Worm (Caenorhabditis elegans): Measurements from ENCODE around the gene ptp-1.

- no peak for TF ChIP-seq ztf-29 (GFP tag; IDR thresholded peaks at IDR 0.05)
- TF ChIP-seq med-1 (GFP tag; optimal IDR thresholded peaks at IDR 0.05; ENCODE audit: insufficient read depth) = no peak
- TF ChIP-seq flt-1 (GFP tag; IDR thresholded peaks at IDR 0.05) = no peak
- no peak for TF ChIP-seq cog-1 (tag; optimal IDR thresholded peaks at IDR 0.05)
- no peak for TF ChIP-seq T22C8.4 (GFP tag; IDR thresholded peaks at IDR 0.05)
- TF ChIP-seq ref-1 (GFP tag; conservative IDR thresholded peaks at IDR 0.05) = no peak
- no peak for TF ChIP-seq tab-1 (GFP tag; IDR thresholded peaks at IDR 0.05)
- no peak for TF ChIP-seq klf-2 (GFP tag; conservative IDR thresholded peaks at IDR 0.05)
Measured at ce11 chrIII:3623772-3624171, 33.2 kb downstream of the ptp-1 start.

Data from whole organism, midembryonic.